Worm (Caenorhabditis elegans): ENCODE data around the gene irld-26.

The irld-26 gene

ce11 chrV:16204888-16205287, at the start of gene irld-26:
TSS of gene irld-26 (plus strand) at chrV:16205188.
- no peak for TF ChIP-seq zip-8 (tag; optimal IDR thresholded peaks at IDR 0.05)

ce11 chrV:16158391-16158790, 46.6 kb upstream of the irld-26 start, which contains the start of gene str-99:
TSS of gene str-99 (minus strand) at chrV:16158491.
- TF ChIP-seq unc-120 (tag; optimal IDR thresholded peaks at IDR 0.05; ENCODE audit: poor library complexity, severe bottlenecking) (no peak), lin-13 (tag; optimal IDR thresholded peaks at IDR 0.05) (no peak), unc-62 (GFP tag; optimal IDR thresholded peaks at IDR 0.05) (no peak), bed-3 (GFP tag; optimal IDR thresholded peaks at IDR 0.05) (no peak)

- TF ChIP-seq unc-62 (GFP tag; optimal IDR thresholded peaks at IDR 0.05) (no peak), flh-1 (GFP tag; optimal IDR thresholded peaks at IDR 0.05) (no peak), ztf-11 (tag; optimal IDR thresholded peaks at IDR 0.05) (no peak), M03D4.4 (tag; optimal IDR thresholded peaks at IDR 0.05) (no peak), elt-1 (tag; optimal IDR thresholded peaks at IDR 0.05; ENCODE audit: borderline replicate concordance, insufficient read depth) (no peak), ceh-39 (tag; optimal IDR thresholded peaks at IDR 0.05) (no peak)
Measured at ce11 chrV:16159594-16159993, 45.4 kb upstream of the irld-26 start, which contains the start of gene F10A3.17. TSS of gene F10A3.17 (minus strand) at chrV:16159694.

- no peak for TF ChIP-seq nhr-237 (tag; optimal IDR thresholded peaks at IDR 0.05)
Measured at ce11 chrV:16160087-16160486, 44.9 kb upstream of the irld-26 start.

- no peak for TF ChIP-seq hlh-1 (tag; optimal IDR thresholded peaks at IDR 0.05)
- TF ChIP-seq flh-1 (GFP tag; optimal IDR thresholded peaks at IDR 0.05): no peak
- TF ChIP-seq tbx-8 (GFP tag; optimal IDR thresholded peaks at IDR 0.05): no peak
- TF ChIP-seq unc-39 (tag; optimal IDR thresholded peaks at IDR 0.05): no peak
- no peak for TF ChIP-seq unc-120 (tag; optimal IDR thresholded peaks at IDR 0.05; ENCODE audit: poor library complexity, severe bottlenecking)
- no peak for TF ChIP-seq nhr-12 (tag; optimal IDR thresholded peaks at IDR 0.05)
- TF ChIP-seq ham-2 (GFP tag; optimal IDR thresholded peaks at IDR 0.05): no peak
- no peak for TF ChIP-seq nhr-237 (tag; optimal IDR thresholded peaks at IDR 0.05)
- no peak for TF ChIP-seq nhr-28 (tag; optimal IDR thresholded peaks at IDR 0.05)
- no peak for TF ChIP-seq sem-2 (GFP tag; optimal IDR thresholded peaks at IDR 0.05)
- TF ChIP-seq ceh-83 (GFP tag; optimal IDR thresholded peaks at IDR 0.05): no peak
- no peak for TF ChIP-seq unc-62 (GFP tag; optimal IDR thresholded peaks at IDR 0.05)
- no peak for TF ChIP-seq lin-32 (GFP tag; optimal IDR thresholded peaks at IDR 0.05)
- no peak for TF ChIP-seq snpc-4 (tag; optimal IDR thresholded peaks at IDR 0.05)
- TF ChIP-seq pha-4 (tag; optimal IDR thresholded peaks at IDR 0.05): no peak
- no peak for TF ChIP-seq M03D4.4 (tag; optimal IDR thresholded peaks at IDR 0.05)
- no peak for TF ChIP-seq cnd-1 (tag; optimal IDR thresholded peaks at IDR 0.05)
Measured at ce11 chrV:16162124-16162735, 42.8 kb upstream of the irld-26 start, which contains the start of the genes str-109 and F10A3.11. TSS of gene str-109 (minus strand) at chrV:16162224. TSS of gene F10A3.11 (plus strand) at chrV:16162685.

ce11 chrV:16163719-16164118, 41.3 kb upstream of the irld-26 start, which contains the start of gene F10A3.12:
TSS of gene F10A3.12 (plus strand) at chrV:16164019.
- TF ChIP-seq ceh-39 (tag; optimal IDR thresholded peaks at IDR 0.05): no peak
- TF ChIP-seq unc-120 (tag; optimal IDR thresholded peaks at IDR 0.05; ENCODE audit: poor library complexity, severe bottlenecking): no peak
- TF ChIP-seq mls-2 (tag; optimal IDR thresholded peaks at IDR 0.05): no peak
- no peak for TF ChIP-seq sptf-1 (tag; optimal IDR thresholded peaks at IDR 0.05)
- TF ChIP-seq drap-1 (GFP tag; optimal IDR thresholded peaks at IDR 0.05): no peak
- TF ChIP-seq zip-8 (tag; optimal IDR thresholded peaks at IDR 0.05): no peak
- TF ChIP-seq elt-1 (tag; optimal IDR thresholded peaks at IDR 0.05; ENCODE audit: borderline replicate concordance, insufficient read depth): no peak
- no peak for TF ChIP-seq unc-39 (tag; optimal IDR thresholded peaks at IDR 0.05)
- TF ChIP-seq tbx-8 (GFP tag; optimal IDR thresholded peaks at IDR 0.05): no peak
- no peak for TF ChIP-seq pha-4 (tag; optimal IDR thresholded peaks at IDR 0.05)

- TF ChIP-seq ztf-11 (tag; optimal IDR thresholded peaks at IDR 0.05): no peak
- TF ChIP-seq ceh-39 (tag; optimal IDR thresholded peaks at IDR 0.05): no peak
- TF ChIP-seq unc-120 (tag; optimal IDR thresholded peaks at IDR 0.05; ENCODE audit: poor library complexity, severe bottlenecking): no peak
- no peak for TF ChIP-seq elt-1 (tag; optimal IDR thresholded peaks at IDR 0.05; ENCODE audit: borderline replicate concordance, insufficient read depth)
- TF ChIP-seq drap-1 (GFP tag; optimal IDR thresholded peaks at IDR 0.05): no peak
- TF ChIP-seq snpc-4 (tag; optimal IDR thresholded peaks at IDR 0.05): no peak
- no peak for TF ChIP-seq mls-2 (tag; optimal IDR thresholded peaks at IDR 0.05)
- no peak for TF ChIP-seq nhr-28 (tag; optimal IDR thresholded peaks at IDR 0.05)
- TF ChIP-seq lin-13 (tag; optimal IDR thresholded peaks at IDR 0.05): no peak
- no peak for TF ChIP-seq nhr-2 (tag; optimal IDR thresholded peaks at IDR 0.05)
- TF ChIP-seq bed-3 (GFP tag; optimal IDR thresholded peaks at IDR 0.05): no peak
- no peak for TF ChIP-seq ham-2 (GFP tag; optimal IDR thresholded peaks at IDR 0.05)
- no peak for TF ChIP-seq lsy-2 (tag; optimal IDR thresholded peaks at IDR 0.05)
- no peak for TF ChIP-seq lin-32 (GFP tag; optimal IDR thresholded peaks at IDR 0.05)
- TF ChIP-seq sptf-1 (tag; optimal IDR thresholded peaks at IDR 0.05): no peak
- no peak for TF ChIP-seq nhr-237 (tag; optimal IDR thresholded peaks at IDR 0.05)
- TF ChIP-seq ceh-83 (GFP tag; optimal IDR thresholded peaks at IDR 0.05): no peak
Measured at ce11 chrV:16165936-16166335, 39.1 kb upstream of the irld-26 start, which contains the start of gene str-108. TSS of gene str-108 (plus strand) at chrV:16166236.

All from whole organism, mixed stage, embryonic.